Worm (Caenorhabditis elegans): Measurements from ENCODE around the gene cct-6.
A peak's percentile ranks its signal among the peaks of the same experiment; 100 is the strongest.

Gene cct-6

ce11 chrIII:5871760-5872159 is 16.3 kb upstream of the cct-6 start, which contains the start of the genes F01F1.11 and F01F1.3 (continued):
- TF ChIP-seq hmg-1.1 (GFP tag; IDR thresholded peaks at IDR 0.05) (peak; percentile 58), F49E8.2 (tag; optimal IDR thresholded peaks at IDR 0.05; ENCODE audit: borderline replicate concordance) (peak; percentile 14), ztf-7 (tag; optimal IDR thresholded peaks at IDR 0.05) (no peak), saeg-2 (GFP tag; IDR thresholded peaks at IDR 0.05) (no peak), lin-39 (tag; optimal IDR thresholded peaks at IDR 0.05) (no peak), lin-38 (GFP tag; IDR thresholded peaks at IDR 0.05) (peak; percentile 72), nhr-42 (GFP tag; IDR thresholded peaks at IDR 0.05) (no peak), Y105C5A.15 (GFP tag; IDR thresholded peaks at IDR 0.05) (no peak), daf-8 (GFP tag; IDR thresholded peaks at IDR 0.05) (no peak), ZK337.2 (GFP tag; IDR thresholded peaks at IDR 0.05) (peak; percentile 90), unc-130 (GFP tag; optimal IDR thresholded peaks at IDR 0.05) (peak; percentile 83), dmd-9 (GFP tag; IDR thresholded peaks at IDR 0.05) (peak; percentile 77; the same call in 1 of the 2 replicates), duxl-1 (tag; optimal IDR thresholded peaks at IDR 0.05; ENCODE audit: poor library complexity) (peak; percentile 68), tra-1 (GFP tag; IDR thresholded peaks at IDR 0.05) (0 out of 2 replicates have a peak, but pooled peaks have one; percentile 40), T26A8.4 (GFP tag; IDR thresholded peaks at IDR 0.05) (peak; percentile 50; the same call in 1 of the 2 replicates), hif-1 (tag; optimal IDR thresholded peaks at IDR 0.05) (peak in 1 of 2 experiments; percentile 90), nhr-6 (tag; optimal IDR thresholded peaks at IDR 0.05) (peak; percentile 62), set-16 (GFP tag; IDR thresholded peaks at IDR 0.05) (no peak), nhr-11 (tag; optimal IDR thresholded peaks at IDR 0.05) (no peak), F37D6.2 (tag; optimal IDR thresholded peaks at IDR 0.05) (peak; percentile 30), mxl-3 (GFP tag; optimal IDR thresholded peaks at IDR 0.05) (no peak), D1046.2 (GFP tag; IDR thresholded peaks at IDR 0.05) (no peak), vab-7 (GFP tag; IDR thresholded peaks at IDR 0.05) (no peak), nhr-76 (tag; optimal IDR thresholded peaks at IDR 0.05) (no peak), nhr-237 (tag; optimal IDR thresholded peaks at IDR 0.05) (no peak), rbr-2 (tag; optimal IDR thresholded peaks at IDR 0.05) (peak; percentile 44), daf-16 (GFP tag; optimal IDR thresholded peaks at IDR 0.05) (no peak), daf-16 (tag; optimal IDR thresholded peaks at IDR 0.05) (peak; percentile 18), nhr-102 (tag; optimal IDR thresholded peaks at IDR 0.05) (peak; percentile 39), mdt-29 (GFP tag; IDR thresholded peaks at IDR 0.05) (no peak), sdz-12 (GFP tag; optimal IDR thresholded peaks at IDR 0.05) (no peak), lin-15B (tag; optimal IDR thresholded peaks at IDR 0.05) (no peak), nhr-77 (tag; optimal IDR thresholded peaks at IDR 0.05) (no peak), fkh-10 (GFP tag; optimal IDR thresholded peaks at IDR 0.05) (no peak), ces-1 (GFP tag; optimal IDR thresholded peaks at IDR 0.05) (no peak), lin-1 (GFP tag; IDR thresholded peaks at IDR 0.05) (no peak), nhr-10 (tag; optimal IDR thresholded peaks at IDR 0.05) (no peak), unc-39 (tag; optimal IDR thresholded peaks at IDR 0.05) (no peak), zfp-3 (GFP tag; conservative IDR thresholded peaks at IDR 0.05) (no peak; the same call in 1 of the 2 replicates), zip-2 (tag; optimal IDR thresholded peaks at IDR 0.05) (no peak), lin-29 (GFP tag; IDR thresholded peaks at IDR 0.05) (no peak), nhr-48 (tag; optimal IDR thresholded peaks at IDR 0.05) (peak; percentile 9), zfp-2 (tag; optimal IDR thresholded peaks at IDR 0.05) (no peak), Y75B8A.6 (GFP tag; IDR thresholded peaks at IDR 0.05) (no peak), tag-97 (GFP tag; IDR thresholded peaks at IDR 0.05) (no peak), spr-3 (GFP tag; optimal IDR thresholded peaks at IDR 0.05) (no peak), snpc-1.2 (GFP tag; IDR thresholded peaks at IDR 0.05) (no peak), spr-1 (tag; optimal IDR thresholded peaks at IDR 0.05) (no peak), hlh-11 (tag; optimal IDR thresholded peaks at IDR 0.05) (peak; percentile 51), mes-2 (tag; optimal IDR thresholded peaks at IDR 0.05; ENCODE audit: poor library complexity, severe bottlenecking) (peak; percentile 99), ctbp-1 (GFP tag; IDR thresholded peaks at IDR 0.05) (no peak)

Data from whole organism, L4 larva.